Worm (Caenorhabditis elegans) whole organism, mixed stage, embryonic: Measurements from ENCODE around the gene lin-31.

Experiments used
- ceh-39 ChIP-seq: fragments of 150-350 bp; optimal IDR thresholded peaks from 2 replicates; lab custom pipeline; 2014; ENCODE audit warnings: missing biosample characterization, missing genetic modification characterization
- ceh-83 ChIP-seq: fragments of 200-800 bp; sonication (Bioruptor generic); optimal IDR thresholded peaks from 2 replicates; lab custom pipeline; 2018; ENCODE audit warnings: mild to moderate bottlenecking, missing genetic modification characterization, missing compliant biosample characterization
- ces-1 ChIP-seq: fragments of 150-350 bp; optimal IDR thresholded peaks from 2 replicates; lab custom pipeline; 2014; ENCODE audit warnings: missing biosample characterization, missing genetic modification reagents, missing genetic modification characterization
- elt-3 ChIP-seq: fragments of 150-350 bp; optimal IDR thresholded peaks from 2 replicates; lab custom pipeline; 2014; ENCODE audit warnings: missing biosample characterization, missing genetic modification characterization
- lin-13 ChIP-seq: fragments of 150-350 bp; optimal IDR thresholded peaks from 2 replicates; lab custom pipeline; 2014; ENCODE audit warnings: missing biosample characterization, missing genetic modification characterization
- lsy-2 ChIP-seq: fragments of 150-350 bp; optimal IDR thresholded peaks from 2 replicates; lab custom pipeline; 2014; ENCODE audit warnings: missing biosample characterization, missing genetic modification characterization
- nhr-237 ChIP-seq: fragments of 150-350 bp; optimal IDR thresholded peaks from 2 replicates; lab custom pipeline; 2014; ENCODE audit warnings: missing biosample characterization, missing genetic modification characterization
- nhr-28 ChIP-seq: fragments of 150-350 bp; optimal IDR thresholded peaks from 2 replicates; lab custom pipeline; 2014; ENCODE audit warnings: missing biosample characterization, missing genetic modification characterization
- nhr-76 ChIP-seq: sonication (generic microtip); optimal IDR thresholded peaks from 2 replicates; lab custom pipeline; 2017; ENCODE audit warnings: missing biosample characterization, missing genetic modification characterization
- pha-4 ChIP-seq: fragments of 150-350 bp; optimal IDR thresholded peaks from 2 replicates; lab custom pipeline; 2018; ENCODE audit warnings: missing biosample characterization, missing genetic modification reagents, missing genetic modification characterization
- snpc-4 ChIP-seq: fragments of 150-350 bp; optimal IDR thresholded peaks from 2 replicates; lab custom pipeline; 2014; ENCODE audit warnings: missing biosample characterization, missing genetic modification characterization
- unc-39 ChIP-seq: fragments of 150-350 bp; optimal IDR thresholded peaks from 2 replicates; lab custom pipeline; 2014; ENCODE audit warnings: missing biosample characterization, missing genetic modification characterization
- zip-8 ChIP-seq: fragments of 150-350 bp; optimal IDR thresholded peaks from 2 replicates; lab custom pipeline; 2014; ENCODE audit warnings: missing biosample characterization, missing genetic modification characterization
- ztf-11 ChIP-seq: fragments of 150-350 bp; optimal IDR thresholded peaks from 2 replicates; lab custom pipeline; 2014; ENCODE audit warnings: missing biosample characterization, missing genetic modification characterization

- TF ChIP-seq lin-13 (tag; lab: Kevin White, UChicago) (no peak), zip-8 (no peak), ces-1 (GFP tag; lab: Kevin White, UChicago) (no peak), unc-39 (tag; lab: Kevin White, UChicago) (no peak), nhr-237 (tag; lab: Kevin White, UChicago) (no peak), pha-4 (tag; lab: Kevin White, UChicago) (no peak), nhr-28 (tag; lab: Kevin White, UChicago) (no peak), ceh-83 (no peak), elt-3 (tag; lab: Kevin White, UChicago) (no peak), snpc-4 (no peak), ztf-11 (tag; lab: Kevin White, UChicago) (no peak), nhr-76 (no peak), lsy-2 (tag; lab: Kevin White, UChicago) (no peak), ceh-39 (no peak)
Measured at ce11 chrII:4011518-4011917, 29.2 kb downstream of the lin-31 start.
